Fruit fly (Drosophila melanogaster): Measurements from ENCODE around the gene CG6761.

The CG6761 gene

dm6 chr3L:9692892-9693551, 10.4 kb downstream of the CG6761 start (continued):
- TF ChIP-seq CG8765 (GFP tag; IDR thresholded peaks at IDR 0.05) (no peak), shn (GFP tag; optimal IDR thresholded peaks at IDR 0.05) (peak; percentile 97), sens-2 (GFP tag; IDR thresholded peaks at IDR 0.05) (peak; percentile 59; the same call in 1 of the 2 replicates), CG3065 (GFP tag; optimal IDR thresholded peaks at IDR 0.05) (peak; percentile 91), CG3281 (GFP tag; optimal IDR thresholded peaks at IDR 0.05) (peak; percentile 97), ttk (GFP tag; IDR thresholded peaks at IDR 0.05) (peak; percentile 84), tx (GFP tag; optimal IDR thresholded peaks at IDR 0.05) (peak; percentile 97), CG7928 (GFP tag; optimal IDR thresholded peaks at IDR 0.05) (peak; percentile 74), gsb-n (tag; optimal IDR thresholded peaks at IDR 0.05) (peak; percentile 90), CG10979 (tag; optimal IDR thresholded peaks at IDR 0.05) (peak; percentile 97), tap (tag; optimal IDR thresholded peaks at IDR 0.05) (peak; percentile 87), CG10431 (GFP tag; optimal IDR thresholded peaks at IDR 0.05) (peak; percentile 84), Dll (GFP tag; IDR thresholded peaks at IDR 0.05; ENCODE audit: partially characterized antibody) (no peak), CG2120 (GFP tag; optimal IDR thresholded peaks at IDR 0.05) (peak; percentile 98), oc (tag; optimal IDR thresholded peaks at IDR 0.05) (peak; percentile 33), CG5953 (GFP tag; IDR thresholded peaks at IDR 0.05) (no peak; the same call in 1 of the 2 replicates), BEAF-32 (GFP tag; optimal IDR thresholded peaks at IDR 0.05) (peak; percentile 17), vnd (GFP tag; IDR thresholded peaks at IDR 0.05; ENCODE audit: partially characterized antibody) (no peak), Pdp1 (GFP tag; optimal IDR thresholded peaks at IDR 0.05) (peak; percentile 93 to 97), Antp (GFP tag; optimal IDR thresholded peaks at IDR 0.05) (peak; percentile 97), klu (GFP tag; IDR thresholded peaks at IDR 0.05) (peak; percentile 88), CG18262 (tag; optimal IDR thresholded peaks at IDR 0.05) (peak; percentile 98), Hsf (GFP tag; optimal IDR thresholded peaks at IDR 0.05) (peak; percentile 97), CG30403 (GFP tag; optimal IDR thresholded peaks at IDR 0.05) (peak; percentile 99), Fer3 (tag; optimal IDR thresholded peaks at IDR 0.05) (peak; percentile 90), ap (GFP tag; IDR thresholded peaks at IDR 0.05) (peak; percentile 75; the same call in 1 of the 2 replicates), cwo (GFP tag; optimal IDR thresholded peaks at IDR 0.05) (peak; percentile 97), eyg (GFP tag; optimal IDR thresholded peaks at IDR 0.05) (peak; percentile 95), gt (GFP tag; IDR thresholded peaks at IDR 0.05) (peak; percentile 75), zfh1 (GFP tag; IDR thresholded peaks at IDR 0.05) (peak; percentile 69; the same call in 2 of the 3 replicates), luna (GFP tag; optimal IDR thresholded peaks at IDR 0.05) (peak; percentile 90), CG12769 (tag; optimal IDR thresholded peaks at IDR 0.05) (peak; percentile 83), Ets97D (GFP tag; optimal IDR thresholded peaks at IDR 0.05) (peak; percentile 80), chif (GFP tag; optimal IDR thresholded peaks at IDR 0.05) (peak; percentile 96 to 98), Jarid2 (GFP tag; optimal IDR thresholded peaks at IDR 0.05) (peak; percentile 86), knrl (GFP tag; IDR thresholded peaks at IDR 0.05; ENCODE audit: partially characterized antibody) (no peak), CG13624 (GFP tag; optimal IDR thresholded peaks at IDR 0.05) (peak; percentile 98), Nf-YB (GFP tag; optimal IDR thresholded peaks at IDR 0.05) (peak; percentile 83), Chrac-16 (GFP tag; optimal IDR thresholded peaks at IDR 0.05) (peak; percentile 95), tio (GFP tag; optimal IDR thresholded peaks at IDR 0.05) (peak; percentile 98), aop (GFP tag; IDR thresholded peaks at IDR 0.05) (peak; percentile 70; the same call in 1 of the 2 replicates), CG7987 (GFP tag; optimal IDR thresholded peaks at IDR 0.05) (peak; percentile 82), CG6175 (GFP tag; IDR thresholded peaks at IDR 0.05) (peak; percentile 79; the same call in 1 of the 3 replicates), CG31441 (GFP tag; IDR thresholded peaks at IDR 0.05) (peak; percentile 90), CG34224 (GFP tag; IDR thresholded peaks at IDR 0.05; ENCODE audit: partially characterized antibody) (no peak), Sox100B (GFP tag; optimal IDR thresholded peaks at IDR 0.05) (peak; percentile 99), CG12219 (GFP tag; optimal IDR thresholded peaks at IDR 0.05) (peak; percentile 88), CG3995 (GFP tag; optimal IDR thresholded peaks at IDR 0.05) (peak; percentile 76), ci (GFP tag; IDR thresholded peaks at IDR 0.05) (peak; percentile 84)
